Fruit fly (Drosophila melanogaster): ENCODE results near the gene Hex-t1.

Hex-t1 gene

dm6 chr3R:26436540-26436939 lies 12.3 kb upstream of the Hex-t1 start (continued):
- peak; percentile 71 for TF ChIP-seq Med (GFP tag)
- no peak for TF ChIP-seq Eip74EF (GFP tag; optimal IDR thresholded peaks at IDR 0.05)
- TF ChIP-seq bab2 (GFP tag; optimal IDR thresholded peaks at IDR 0.05) = peak; percentile 48
- peak; percentile 24 for TF ChIP-seq jing (GFP tag; optimal IDR thresholded peaks at IDR 0.05)
- no peak for TF ChIP-seq CG5180 (GFP tag; optimal IDR thresholded peaks at IDR 0.05)
- peak; percentile 39 for TF ChIP-seq CG4424 (GFP tag; optimal IDR thresholded peaks at IDR 0.05)
- TF ChIP-seq HHEX (GFP tag; optimal IDR thresholded peaks at IDR 0.05) = peak; percentile 2
- TF ChIP-seq C15 (GFP tag; IDR thresholded peaks at IDR 0.05) = no peak
- peak; percentile 22 for TF ChIP-seq CG13624 (GFP tag; optimal IDR thresholded peaks at IDR 0.05)
- no peak for TF ChIP-seq CG18476 (GFP tag; optimal IDR thresholded peaks at IDR 0.05)
- TF ChIP-seq ci (GFP tag; IDR thresholded peaks at IDR 0.05) = peak; percentile 74; the same call in 2 of the 3 replicates
- TF ChIP-seq B-H2 (GFP tag; optimal IDR thresholded peaks at IDR 0.05) = no peak
- TF ChIP-seq crp (GFP tag; optimal IDR thresholded peaks at IDR 0.05) = no peak
- TF ChIP-seq cas (GFP tag; IDR thresholded peaks at IDR 0.05) = no peak
- TF ChIP-seq CG9215 (GFP tag; IDR thresholded peaks at IDR 0.05) = no peak
- no peak for TF ChIP-seq CG31224 (GFP tag; IDR thresholded peaks at IDR 0.05)
- peak; percentile 18 for TF ChIP-seq bcd (GFP tag; optimal IDR thresholded peaks at IDR 0.05)
- TF ChIP-seq HLH4C (GFP tag; IDR thresholded peaks at IDR 0.05; ENCODE audit: partially characterized antibody) = no peak
- no peak for TF ChIP-seq vnd (GFP tag; IDR thresholded peaks at IDR 0.05; ENCODE audit: partially characterized antibody)
- TF ChIP-seq CG11560 (tag; IDR thresholded peaks at IDR 0.05) = no peak
- TF ChIP-seq CG1602 (GFP tag; optimal IDR thresholded peaks at IDR 0.05) = peak; percentile 23
- TF ChIP-seq Side (GFP tag; optimal IDR thresholded peaks at IDR 0.05) = peak; percentile 3
- TF ChIP-seq HmgD (GFP tag; optimal IDR thresholded peaks at IDR 0.05) = no peak
- TF ChIP-seq CG1832 (GFP tag; optimal IDR thresholded peaks at IDR 0.05) = no peak
- TF ChIP-seq grau (tag; optimal IDR thresholded peaks at IDR 0.05) = peak; percentile 38
- peak; percentile 23; the same call in 1 of the 3 replicates for TF ChIP-seq gce (GFP tag; IDR thresholded peaks at IDR 0.05)
- TF ChIP-seq CG17912 (GFP tag; optimal IDR thresholded peaks at IDR 0.05) = no peak
- peak; percentile 8 for TF ChIP-seq da (GFP tag; optimal IDR thresholded peaks at IDR 0.05)
- TF ChIP-seq CG13287 (GFP tag; IDR thresholded peaks at IDR 0.05; ENCODE audit: partially characterized antibody) = no peak
- TF ChIP-seq dm (GFP tag; optimal IDR thresholded peaks at IDR 0.05) = no peak
- peak; percentile 50; the same call in 1 of the 2 replicates for TF ChIP-seq HLH3B (GFP tag; IDR thresholded peaks at IDR 0.05)
- TF ChIP-seq lilli (GFP tag; optimal IDR thresholded peaks at IDR 0.05) = peak; percentile 27
- no peak for TF ChIP-seq sr (GFP tag; IDR thresholded peaks at IDR 0.05)
- no peak for TF ChIP-seq NC2β (GFP tag; optimal IDR thresholded peaks at IDR 0.05)
- TF ChIP-seq CG6654 (GFP tag; optimal IDR thresholded peaks at IDR 0.05) = no peak
- peak; percentile 50 for TF ChIP-seq ind (GFP tag; optimal IDR thresholded peaks at IDR 0.05)
- peak; percentile 10 for TF ChIP-seq Mes4 (GFP tag; optimal IDR thresholded peaks at IDR 0.05)
- no peak for TF ChIP-seq NC2α (GFP tag; optimal IDR thresholded peaks at IDR 0.05)
- no peak for TF ChIP-seq Dad (GFP tag; optimal IDR thresholded peaks at IDR 0.05)
- TF ChIP-seq CG1233 (GFP tag; optimal IDR thresholded peaks at IDR 0.05) = no peak
- peak; percentile 13 for TF ChIP-seq NfI (GFP tag; optimal IDR thresholded peaks at IDR 0.05)
- TF ChIP-seq pho (GFP tag; optimal IDR thresholded peaks at IDR 0.05) = no peak
- TF ChIP-seq H2.0 (GFP tag; IDR thresholded peaks at IDR 0.05) = 0 out of 2 replicates have a peak, but pooled peaks have one; percentile 18
- TF ChIP-seq Ets97D (GFP tag; optimal IDR thresholded peaks at IDR 0.05) = no peak
- TF ChIP-seq CG9609 (GFP tag; optimal IDR thresholded peaks at IDR 0.05) = peak; percentile 28
- TF ChIP-seq p53 (GFP tag; optimal IDR thresholded peaks at IDR 0.05) = no peak
- no peak for TF ChIP-seq Hmr (GFP tag; optimal IDR thresholded peaks at IDR 0.05)
- TF ChIP-seq peb (GFP tag; IDR thresholded peaks at IDR 0.05) = no peak
- 0 out of 2 replicates have a peak, but pooled peaks have one; percentile 33 for TF ChIP-seq CG4404 (GFP tag; IDR thresholded peaks at IDR 0.05)
- no peak for TF ChIP-seq rib (GFP tag; IDR thresholded peaks at IDR 0.05)
- no peak for TF ChIP-seq TFAM (GFP tag; optimal IDR thresholded peaks at IDR 0.05)
- TF ChIP-seq CG2678 (tag; optimal IDR thresholded peaks at IDR 0.05) = peak; percentile 55

Data from whole organism, embryonic.